Worm (Caenorhabditis elegans): ENCODE measurements around the gene str-252.

DNA sequence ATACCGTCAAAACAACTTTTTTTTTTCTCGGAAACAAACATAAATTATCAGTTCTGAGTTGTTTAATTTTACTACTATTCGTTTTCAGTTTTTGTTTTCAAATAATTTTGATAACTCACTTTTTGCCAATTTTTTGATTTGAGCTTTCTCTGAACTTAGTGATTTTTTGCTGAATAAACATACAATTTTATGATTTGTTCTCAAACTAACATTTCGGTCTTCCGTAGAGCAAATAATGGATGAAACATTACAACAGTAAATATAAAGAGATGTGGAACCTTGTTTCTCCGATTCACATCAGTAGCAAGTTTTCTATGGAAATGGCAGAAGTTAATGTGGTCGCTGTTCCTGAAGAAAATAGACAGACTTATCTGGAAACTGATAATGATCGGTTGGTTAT is 33.5 kb downstream of the str-252 start, which contains the start of gene R10D12.7:
- no peak for TF ChIP-seq nhr-11 (tag; optimal IDR thresholded peaks at IDR 0.05)
- no peak for TF ChIP-seq mdl-1 (tag; optimal IDR thresholded peaks at IDR 0.05)
- no peak for TF ChIP-seq peb-1 (tag; optimal IDR thresholded peaks at IDR 0.05)
- no peak for TF ChIP-seq ceh-16 (tag; optimal IDR thresholded peaks at IDR 0.05)
- TF ChIP-seq nhr-12 (tag; optimal IDR thresholded peaks at IDR 0.05), result no peak
- no peak for TF ChIP-seq snpc-4 (tag; optimal IDR thresholded peaks at IDR 0.05)
- no peak for TF ChIP-seq unc-62 (GFP tag; optimal IDR thresholded peaks at IDR 0.05)
- TF ChIP-seq egl-27 (tag; optimal IDR thresholded peaks at IDR 0.05), result no peak
- TF ChIP-seq mab-5 (tag; optimal IDR thresholded peaks at IDR 0.05), result no peak
- no peak for TF ChIP-seq ama-1 (optimal IDR thresholded peaks at IDR 0.05)
- no peak for TF ChIP-seq lin-13 (GFP tag; optimal IDR thresholded peaks at IDR 0.05)
- no peak for TF ChIP-seq lin-39 (tag; optimal IDR thresholded peaks at IDR 0.05)
- TF ChIP-seq C34F6.9 (tag; optimal IDR thresholded peaks at IDR 0.05), result no peak
